Fruit fly (Drosophila melanogaster): Measurements from ENCODE around the gene CG10336.

DNA sequence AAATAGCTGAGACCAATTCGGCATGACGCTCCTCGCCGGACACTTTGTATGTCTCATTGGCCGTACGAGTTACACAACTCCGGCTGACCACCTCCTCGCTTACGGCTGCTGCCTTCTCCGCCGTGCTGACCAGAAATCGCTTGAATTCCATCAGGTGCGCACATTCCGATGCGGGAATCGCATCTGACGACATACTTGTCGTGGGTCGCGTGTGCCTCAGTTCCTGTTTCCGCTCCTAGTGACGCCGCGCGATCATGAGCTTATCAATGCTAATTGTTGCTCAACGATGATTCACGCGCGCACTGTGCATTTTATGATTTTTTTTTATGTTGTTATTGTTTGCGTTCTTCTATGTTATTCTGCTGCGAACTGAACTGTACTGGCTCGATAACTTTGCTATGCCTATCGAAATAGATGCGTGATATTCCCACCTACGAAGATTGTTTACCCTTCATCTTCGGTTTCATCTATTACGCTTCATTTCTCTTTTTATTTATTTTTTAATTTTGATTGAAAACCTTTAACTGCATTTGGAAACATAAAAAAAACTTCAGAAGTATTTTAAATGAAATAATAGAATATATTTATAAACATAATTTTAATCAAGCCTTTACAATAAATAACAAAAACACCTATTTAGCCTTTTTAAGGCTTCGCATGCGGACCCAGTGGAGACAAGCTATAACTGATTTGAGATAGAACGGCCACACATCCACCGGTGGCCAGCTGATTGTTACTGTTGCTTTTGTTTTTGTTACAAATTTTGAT lies 13.6 kb downstream of the CG10336 start, which contains the start of the genes CG10376 and CG10343:
- TF ChIP-seq CG8478 (optimal IDR thresholded peaks at IDR 0.05) (no peak), CTCF (optimal IDR thresholded peaks at IDR 0.05) (no peak)
